Worm (Caenorhabditis elegans) whole organism, midembryonic: Measurements from ENCODE around the gene lgc-36.

Experiments used
- flt-1 ChIP-seq: fragments of 200-800 bp; sonication (Bioruptor generic); IDR thresholded peaks from 2 replicates; pipeline ENCODE4 v1.3.6; 2022; ENCODE audit warnings: missing genetic modification characterization, missing compliant biosample characterization
- tab-1 ChIP-seq: fragments of 200-800 bp; sonication (Bioruptor generic); IDR thresholded peaks from 2 replicates; pipeline ENCODE4 v1.3.6; 2022; ENCODE audit warnings: missing genetic modification characterization, missing compliant biosample characterization

DNA sequence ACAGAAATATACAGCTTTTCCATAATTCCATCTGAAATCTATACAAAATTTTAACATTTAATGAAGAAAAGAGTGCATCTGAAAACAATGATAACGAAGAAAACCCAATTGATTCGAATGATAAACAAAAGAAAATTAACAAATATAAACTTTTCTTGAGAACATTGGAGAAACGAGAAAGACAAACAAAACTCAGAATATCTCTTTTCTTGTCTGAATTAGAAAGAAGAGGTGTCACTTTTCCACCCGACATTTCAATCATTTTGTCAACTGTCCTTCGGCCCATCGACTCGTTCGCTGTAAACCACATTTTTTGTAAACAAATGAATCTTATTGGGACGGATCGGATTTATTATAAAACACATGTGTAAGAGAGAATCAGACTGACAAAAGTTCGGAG, 32.8 kb downstream of the lgc-36 start, which contains the start of gene bgal-1:
- TF ChIP-seq flt-1 (GFP tag; lab: Robert Waterston, UW) (no peak), tab-1 (GFP tag; lab: Robert Waterston, UW) (no peak)
